Worm (Caenorhabditis elegans) whole organism, L1 larva: ENCODE data around the gene F52C6.4.

ENCODE experiments used
- ama-1 ChIP-seq: fragments of 150-350 bp; optimal IDR thresholded peaks from 2 replicates; lab custom pipeline; 2014
- dpl-1 ChIP-seq, 3 experiments: fragments of 150-350 bp in 2 of 3; sonication (generic microtip) in 1 of 3; optimal IDR thresholded peaks; 2 replicates each; lab custom pipeline; 2014 to 2017; ENCODE audit warnings: missing biosample characterization in 3 of 3, missing genetic modification characterization in 3 of 3, missing genetic modification reagents in 3 of 3
- fkh-10 ChIP-seq: sonication (generic microtip); optimal IDR thresholded peaks from 2 replicates; lab custom pipeline; 2017; ENCODE audit warnings: missing biosample characterization, missing genetic modification reagents, missing genetic modification characterization
- lin-35 ChIP-seq, 2 experiments: fragments of 150-350 bp; optimal IDR thresholded peaks; 2 replicates each; lab custom pipeline; 2014; ENCODE audit warnings: missing biosample characterization in 2 of 2, missing genetic modification characterization in 2 of 2, missing genetic modification reagents in 2 of 2
- nhr-11 ChIP-seq: fragments of 150-350 bp; optimal IDR thresholded peaks from 2 replicates; lab custom pipeline; 2014; ENCODE audit warnings: missing biosample characterization, missing genetic modification characterization
- snpc-4 ChIP-seq: fragments of 150-350 bp; optimal IDR thresholded peaks from 2 replicates; lab custom pipeline; 2014; ENCODE audit warnings: missing biosample characterization, missing genetic modification characterization
- tbx-2 ChIP-seq: sonication (generic microtip); optimal IDR thresholded peaks from 2 replicates; lab custom pipeline; 2016; ENCODE audit warnings: missing genetic modification characterization, missing compliant biosample characterization
- unc-130 ChIP-seq: fragments of 150-350 bp; optimal IDR thresholded peaks from 2 replicates; lab custom pipeline; 2017; ENCODE audit warnings: missing biosample characterization, missing genetic modification characterization, inconsistent platforms
- unc-98 ChIP-seq: fragments of 200-800 bp; sonication (Bioruptor generic); IDR thresholded peaks from 2 replicates; pipeline ENCODE4 v1.3.6; 2022; ENCODE audit warnings: missing genetic modification characterization, missing compliant biosample characterization
- ztf-4 ChIP-seq: fragments of 150-350 bp; optimal IDR thresholded peaks from 2 replicates; lab custom pipeline; 2014; ENCODE audit warnings: missing biosample characterization, missing genetic modification characterization

DNA sequence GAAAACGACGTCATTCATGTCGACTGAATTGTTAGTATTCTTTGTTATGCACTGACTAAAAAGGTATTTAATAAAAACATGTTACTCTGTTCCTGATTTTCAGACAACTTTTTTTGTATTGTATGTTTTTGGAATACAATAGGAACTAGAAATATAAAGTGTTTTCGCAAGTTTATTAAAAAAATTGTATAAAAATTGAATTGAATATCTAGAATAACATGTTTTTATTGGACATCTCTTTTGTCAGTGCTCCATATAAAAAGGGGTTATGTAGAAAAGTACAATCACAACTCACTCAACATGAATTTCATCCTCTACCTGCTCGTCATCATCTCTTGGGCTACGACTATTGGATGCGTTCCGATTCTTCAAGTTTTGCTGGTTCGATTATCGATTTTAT, 27.7 kb upstream of the F52C6.4 start, which contains the start of gene C46F9.5:
- TF ChIP-seq snpc-4 (tag; lab: Kevin White, UChicago) (no peak), tbx-2 (tag; lab: Kevin White, UChicago) (no peak), unc-130 (tag; lab: Kevin White, UChicago) (no peak), lin-35 (GFP tag; optimal IDR thresholded peaks at IDR 0.05; lab: Kevin White, UChicago) (no peak), nhr-11 (tag; lab: Kevin White, UChicago) (no peak), unc-98 (GFP tag; lab: Robert Waterston, UW) (no peak), ama-1 (lab: Kevin White, UChicago) (no peak), ztf-4 (tag; lab: Kevin White, UChicago) (no peak), dpl-1 (GFP tag; optimal IDR thresholded peaks at IDR 0.05; lab: Kevin White, UChicago) (no peak), fkh-10 (GFP tag; lab: Kevin White, UChicago) (no peak)
